Worm (Caenorhabditis elegans): ENCODE results near the gene fbxa-163.

DNA sequence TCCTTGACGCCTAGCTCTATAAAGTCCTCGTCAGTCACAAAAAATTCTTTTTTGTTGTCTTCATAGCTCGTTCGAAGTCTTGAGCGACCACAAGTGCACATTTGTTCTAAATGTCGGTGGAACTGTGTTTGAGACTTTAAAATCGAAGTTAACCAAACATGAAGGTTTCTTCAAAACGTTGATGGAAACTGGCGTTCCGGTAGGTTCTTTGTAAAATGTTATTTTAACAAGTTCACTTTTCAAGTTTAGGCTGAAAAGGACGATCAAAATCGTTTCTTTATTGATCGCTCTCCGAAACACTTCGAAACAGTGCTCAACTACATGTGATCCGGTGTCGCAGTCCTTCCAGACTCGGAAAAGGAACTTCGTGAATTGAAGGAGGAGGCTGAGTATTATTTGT, 14.0 kb upstream of the fbxa-163 start, which contains the start of gene fbxa-160:
- TF ChIP-seq pha-4 (tag; optimal IDR thresholded peaks at IDR 0.05) (no peak), F13H6.1 (tag; optimal IDR thresholded peaks at IDR 0.05) (no peak), pqm-1 (tag; optimal IDR thresholded peaks at IDR 0.05) (no peak), ceh-14 (tag; optimal IDR thresholded peaks at IDR 0.05) (no peak)
